Worm (Caenorhabditis elegans): ENCODE results near the gene wdr-37.

The wdr-37 gene

ce11 chrIII:5599958-5600357 lies at the start of gene wdr-37:
Gene wdr-37, minus strand, starts transcription at chrIII:5600058.
- no peak for TF ChIP-seq lin-35 (GFP tag; optimal IDR thresholded peaks at IDR 0.05)
- no peak for TF ChIP-seq snpc-4 (tag; optimal IDR thresholded peaks at IDR 0.05)
- TF ChIP-seq ets-5 (GFP tag; IDR thresholded peaks at IDR 0.05): no peak
- no peak for TF ChIP-seq C16A3.4 (tag; optimal IDR thresholded peaks at IDR 0.05)
- TF ChIP-seq unc-30 (tag; optimal IDR thresholded peaks at IDR 0.05): no peak
- TF ChIP-seq nhr-47 (tag; optimal IDR thresholded peaks at IDR 0.05): no peak
- no peak for TF ChIP-seq mep-1 (tag; optimal IDR thresholded peaks at IDR 0.05)
- TF ChIP-seq tbx-2 (tag; optimal IDR thresholded peaks at IDR 0.05): no peak
- no peak for TF ChIP-seq grh-1 (GFP tag; IDR thresholded peaks at IDR 0.05)

DNA sequence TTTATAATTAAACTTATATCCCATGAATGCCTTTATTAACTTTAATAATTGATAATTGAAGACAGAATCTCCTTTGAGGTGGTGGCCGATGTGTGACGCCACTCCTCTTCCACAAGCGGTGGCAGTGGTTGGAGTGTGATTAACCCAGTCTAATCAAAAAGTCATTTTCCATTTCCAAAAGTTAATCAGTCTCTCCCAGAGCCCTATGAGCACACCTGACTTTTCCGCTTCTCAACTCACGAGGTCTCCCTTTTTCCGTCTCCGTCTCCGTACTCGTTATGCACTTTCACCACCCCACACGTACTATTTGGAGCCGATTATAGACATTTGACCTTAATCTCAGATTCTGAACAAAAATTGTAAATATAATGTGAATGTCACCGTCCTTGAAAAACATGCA lies 42.8 kb upstream of the wdr-37 start:
- TF ChIP-seq sox-4 (tag; optimal IDR thresholded peaks at IDR 0.05): no peak
- no peak for TF ChIP-seq C34B4.2 (tag; optimal IDR thresholded peaks at IDR 0.05)
- TF ChIP-seq nhr-85 (tag): peak; percentile 46
- TF ChIP-seq dsc-1 (tag; optimal IDR thresholded peaks at IDR 0.05): peak; percentile 19
- no peak for TF ChIP-seq pag-3 (tag; optimal IDR thresholded peaks at IDR 0.05; ENCODE audit: borderline replicate concordance, insufficient read depth)
- TF ChIP-seq lin-14 (GFP tag; optimal IDR thresholded peaks at IDR 0.05): peak; percentile 5
- TF ChIP-seq ceh-82 (tag; optimal IDR thresholded peaks at IDR 0.05): no peak
- TF ChIP-seq ceh-8 (GFP tag; optimal IDR thresholded peaks at IDR 0.05): peak; percentile 2
- no peak for TF ChIP-seq ceh-88 (GFP tag; IDR thresholded peaks at IDR 0.05)
- TF ChIP-seq rnt-1 (tag; optimal IDR thresholded peaks at IDR 0.05): no peak
- TF ChIP-seq C16A3.4 (tag; optimal IDR thresholded peaks at IDR 0.05): no peak
- TF ChIP-seq ztf-11 (tag; optimal IDR thresholded peaks at IDR 0.05): no peak
- no peak for TF ChIP-seq nhr-77 (tag; optimal IDR thresholded peaks at IDR 0.05)
- no peak for TF ChIP-seq nhr-20 (tag; optimal IDR thresholded peaks at IDR 0.05)
- no peak for TF ChIP-seq efl-1 (optimal IDR thresholded peaks at IDR 0.05)
- TF ChIP-seq efl-1 (GFP tag; optimal IDR thresholded peaks at IDR 0.05 in 1 of 2): peak in 1 of 2 experiments; percentile 49
- no peak for TF ChIP-seq egl-27 (tag; optimal IDR thresholded peaks at IDR 0.05)
- TF ChIP-seq egl-13 (tag; optimal IDR thresholded peaks at IDR 0.05): no peak
- no peak for TF ChIP-seq unc-98 (GFP tag; IDR thresholded peaks at IDR 0.05)
- no peak for TF ChIP-seq fkh-10 (GFP tag; optimal IDR thresholded peaks at IDR 0.05)
- TF ChIP-seq nhr-12 (tag; optimal IDR thresholded peaks at IDR 0.05): no peak
- no peak for TF ChIP-seq alr-1 (tag; optimal IDR thresholded peaks at IDR 0.05; ENCODE audit: borderline replicate concordance)
- TF ChIP-seq dpl-1 (GFP tag; optimal IDR thresholded peaks at IDR 0.05): no peak
- TF ChIP-seq nhr-11 (tag; optimal IDR thresholded peaks at IDR 0.05): no peak
- no peak for TF ChIP-seq hlh-4 (tag; optimal IDR thresholded peaks at IDR 0.05)
- peak; percentile 56 for TF ChIP-seq fkh-8 (tag; optimal IDR thresholded peaks at IDR 0.05)
- no peak for TF ChIP-seq ceh-63 (GFP tag; optimal IDR thresholded peaks at IDR 0.05)
- TF ChIP-seq unc-130 (tag; optimal IDR thresholded peaks at IDR 0.05): no peak
- peak; percentile 21 for TF ChIP-seq nhr-71 (tag; optimal IDR thresholded peaks at IDR 0.05)

- TF ChIP-seq elt-2 (tag; optimal IDR thresholded peaks at IDR 0.05): no peak
- no peak for TF ChIP-seq ceh-90 (tag; optimal IDR thresholded peaks at IDR 0.05)
- peak; percentile 13 for TF ChIP-seq snpc-4 (tag; optimal IDR thresholded peaks at IDR 0.05)
- TF ChIP-seq nhr-84 (tag; optimal IDR thresholded peaks at IDR 0.05): no peak
- TF ChIP-seq F16B12.6 (tag; optimal IDR thresholded peaks at IDR 0.05): no peak
- no peak for TF ChIP-seq ets-5 (GFP tag; IDR thresholded peaks at IDR 0.05)
- no peak for TF ChIP-seq nhr-77 (tag; optimal IDR thresholded peaks at IDR 0.05)
- TF ChIP-seq swsn-7 (tag; optimal IDR thresholded peaks at IDR 0.05): peak; percentile 65
- TF ChIP-seq mdl-1 (tag; optimal IDR thresholded peaks at IDR 0.05): no peak
- no peak for TF ChIP-seq aha-1 (tag; optimal IDR thresholded peaks at IDR 0.05)
- TF ChIP-seq lin-15B (tag; optimal IDR thresholded peaks at IDR 0.05): no peak
- peak; percentile 8 for TF ChIP-seq fkh-10 (GFP tag; optimal IDR thresholded peaks at IDR 0.05)
- TF ChIP-seq lin-14 (GFP tag; optimal IDR thresholded peaks at IDR 0.05): peak; percentile 86
- TF ChIP-seq ceh-82 (tag; optimal IDR thresholded peaks at IDR 0.05): peak; percentile 19 to 46 (median 46)
- TF ChIP-seq snu-23 (GFP tag; optimal IDR thresholded peaks at IDR 0.05): peak; percentile 51
- TF ChIP-seq elt-3 (tag; optimal IDR thresholded peaks at IDR 0.05): no peak
- TF ChIP-seq unc-30 (tag; optimal IDR thresholded peaks at IDR 0.05): no peak
- no peak for TF ChIP-seq zag-1 (tag; optimal IDR thresholded peaks at IDR 0.05)
- peak; percentile 38 for TF ChIP-seq tbx-2 (tag; optimal IDR thresholded peaks at IDR 0.05)
- TF ChIP-seq lin-35 (GFP tag; optimal IDR thresholded peaks at IDR 0.05): peak in 1 of 2 experiments; percentile 42
- peak; percentile 36 for TF ChIP-seq fos-1 (tag; optimal IDR thresholded peaks at IDR 0.05)
- TF ChIP-seq mef-2 (tag; optimal IDR thresholded peaks at IDR 0.05): peak; percentile 34
- TF ChIP-seq lir-3 (tag; optimal IDR thresholded peaks at IDR 0.05; ENCODE audit: poor library complexity): peak; percentile 2
Observed at ce11 chrIII:5639893-5640292, 40.0 kb upstream of the wdr-37 start.

All from whole organism, L1 larva.